Worm (Caenorhabditis elegans) whole organism, young adult: ENCODE results near the gene nac-2.
A peak's percentile ranks its signal among the peaks of the same experiment; 100 is the strongest.

ENCODE experiments used
- B0035.1 ChIP-seq: sonication (generic microtip); optimal IDR thresholded peaks from 2 replicates; lab custom pipeline; 2016; ENCODE audit warnings: missing genetic modification characterization, mild to moderate bottlenecking, missing compliant biosample characterization, missing genotype, missing genetic modification reagents
- C06A6.2 ChIP-seq: fragments of 200-800 bp; sonication (Bioruptor generic); conservative IDR thresholded peaks from 2 replicates; pipeline ENCODE4 v1.3.6; 2022; ENCODE audit warnings: missing genetic modification characterization, missing compliant biosample characterization
- F10E7.11 ChIP-seq: sonication (generic microtip); optimal IDR thresholded peaks from 2 replicates; lab custom pipeline; 2017; ENCODE audit warnings: mild to moderate bottlenecking, missing genetic modification characterization, moderate library complexity, missing compliant biosample characterization
- F52B5.7 ChIP-seq: sonication (generic microtip); optimal IDR thresholded peaks from 2 replicates; lab custom pipeline; 2016; ENCODE audit warnings: mild to moderate bottlenecking, missing genetic modification characterization, missing compliant biosample characterization
- K12H6.12 ChIP-seq: fragments of 200-800 bp; sonication (Bioruptor generic); optimal IDR thresholded peaks from 2 replicates; lab custom pipeline; 2018; ENCODE audit warnings: mild to moderate bottlenecking, missing genetic modification characterization, missing compliant biosample characterization
- Y56A3A.18 ChIP-seq: fragments of 200-800 bp; sonication (Bioruptor generic); IDR thresholded peaks from 2 replicates; pipeline ENCODE4 v1.3.6; 2022; ENCODE audit warnings: missing genetic modification reagents, missing genetic modification characterization, missing compliant biosample characterization
- Y67H2A.10 ChIP-seq: fragments of 200-800 bp; sonication (Bioruptor generic); conservative IDR thresholded peaks from 2 replicates; pipeline ENCODE4 v1.3.6; 2022; ENCODE audit warnings: missing genetic modification reagents, missing genetic modification characterization, missing compliant biosample characterization
- Y79H2A.3 ChIP-seq: fragments of 200-800 bp; sonication (Bioruptor generic); conservative IDR thresholded peaks from 2 replicates; pipeline ENCODE4 v1.3.6; 2022; ENCODE audit warnings: missing genetic modification reagents, missing genetic modification characterization, missing compliant biosample characterization
- Y95B8A.8 ChIP-seq: fragments of 200-800 bp; sonication (Bioruptor generic); IDR thresholded peaks from 2 replicates; pipeline ENCODE4 v1.3.6; 2022; ENCODE audit warnings: missing genetic modification reagents, missing genetic modification characterization, missing compliant biosample characterization
- ama-1 ChIP-seq, 3 experiments: fragments of 150-350 bp in 1 of 3; sonication (generic microtip) in 2 of 3; optimal IDR thresholded peaks; 2 replicates each; lab custom pipeline; 2014 to 2018; ENCODE audit warnings: missing biosample characterization in 2 of 3, missing genetic modification characterization in 2 of 3, missing genetic modification reagents in 2 of 3
- aptf-3 ChIP-seq: fragments of 200-800 bp; sonication (Bioruptor generic); IDR thresholded peaks from 2 replicates; pipeline ENCODE4 v1.3.6; 2022; ENCODE audit warnings: missing genetic modification characterization, missing compliant biosample characterization
- attf-5 ChIP-seq: fragments of 200-800 bp; sonication (Bioruptor generic); optimal IDR thresholded peaks from 2 replicates; lab custom pipeline; 2018; ENCODE audit warnings: mild to moderate bottlenecking, missing genetic modification characterization, missing compliant biosample characterization
- cebp-2 ChIP-seq: fragments of 200-800 bp; sonication (Bioruptor generic); IDR thresholded peaks from 2 replicates; pipeline ENCODE4 v1.3.6; 2022; ENCODE audit warnings: missing genetic modification characterization, missing compliant biosample characterization
- ceh-100 ChIP-seq: fragments of 200-800 bp; sonication (Bioruptor generic); IDR thresholded peaks from 2 replicates; pipeline ENCODE4 v1.3.6; 2022; ENCODE audit warnings: missing genetic modification reagents, missing genetic modification characterization, missing compliant biosample characterization
- ceh-40 ChIP-seq: fragments of 200-800 bp; sonication (Bioruptor generic); IDR thresholded peaks from 2 replicates; pipeline ENCODE4 v1.3.6; 2022; ENCODE audit warnings: missing genetic modification characterization, missing compliant biosample characterization
- ceh-58 ChIP-seq: fragments of 200-800 bp; sonication (Bioruptor generic); IDR thresholded peaks from 2 replicates; pipeline ENCODE4 v1.3.6; 2022; ENCODE audit warnings: missing genetic modification characterization, missing compliant biosample characterization
- ceh-79 ChIP-seq: sonication (generic microtip); optimal IDR thresholded peaks from 2 replicates; lab custom pipeline; 2017; ENCODE audit warnings: mild to moderate bottlenecking, missing genetic modification characterization, missing compliant biosample characterization
- chd-7 ChIP-seq: sonication (generic microtip); optimal IDR thresholded peaks from 2 replicates; lab custom pipeline; 2016; ENCODE audit warnings: mild to moderate bottlenecking, missing genetic modification characterization, moderate library complexity, missing compliant biosample characterization
- dox-1 ChIP-seq: fragments of 200-800 bp; sonication (Bioruptor generic); IDR thresholded peaks from 2 replicates; pipeline ENCODE4 v1.3.6; 2022; ENCODE audit warnings: missing genetic modification reagents, missing genetic modification characterization, missing compliant biosample characterization
- dpff-1 ChIP-seq: sonication (generic microtip); optimal IDR thresholded peaks from 2 replicates; lab custom pipeline; 2017; ENCODE audit warnings: mild to moderate bottlenecking, missing genetic modification characterization, missing compliant biosample characterization
- egl-18 ChIP-seq: fragments of 200-800 bp; sonication (Bioruptor generic); IDR thresholded peaks from 2 replicates; pipeline ENCODE4 v1.3.6; 2022; ENCODE audit warnings: missing genetic modification reagents, missing genetic modification characterization, missing compliant biosample characterization
- egrh-3 ChIP-seq: fragments of 200-800 bp; sonication (Bioruptor generic); IDR thresholded peaks from 2 replicates; pipeline ENCODE4 v1.3.6; 2022; ENCODE audit warnings: missing genetic modification reagents, missing genetic modification characterization, missing compliant biosample characterization
- ets-4 ChIP-seq: fragments of 200-800 bp; sonication (Bioruptor generic); optimal IDR thresholded peaks from 2 replicates; lab custom pipeline; 2018; ENCODE audit warnings: mild to moderate bottlenecking, missing genetic modification characterization, missing compliant biosample characterization
- fkh-3 ChIP-seq: sonication (generic microtip); optimal IDR thresholded peaks from 2 replicates; lab custom pipeline; 2016; ENCODE audit warnings: mild to moderate bottlenecking, missing genetic modification characterization, missing compliant biosample characterization
- hsf-1 ChIP-seq: fragments of 200-800 bp; sonication (Bioruptor generic); IDR thresholded peaks from 2 replicates; pipeline ENCODE4 v1.3.6; 2022; ENCODE audit warnings: missing genetic modification reagents, missing genetic modification characterization, missing compliant biosample characterization
- let-526 ChIP-seq: fragments of 200-800 bp; sonication (Bioruptor generic); IDR thresholded peaks from 2 replicates; pipeline ENCODE4 v1.3.6; 2022; ENCODE audit warnings: missing genetic modification reagents, missing genetic modification characterization, missing compliant biosample characterization
- let-607 ChIP-seq, 2 experiments: fragments of 200-800 bp in 1 of 2; sonication (Bioruptor generic) in 1 of 2; sonication (generic microtip) in 1 of 2; optimal IDR thresholded peaks; 2 replicates each; lab custom pipeline; 2016 to 2018; ENCODE audit warnings: mild to moderate bottlenecking in 2 of 2, missing compliant biosample characterization in 2 of 2, missing genetic modification characterization in 2 of 2, moderate library complexity in 2 of 2, missing genotype in 1 of 2
- lin-26 ChIP-seq: fragments of 200-800 bp; sonication (Bioruptor generic); IDR thresholded peaks from 2 replicates; pipeline ENCODE4 v1.3.6; 2022; ENCODE audit warnings: missing genetic modification reagents, missing genetic modification characterization, missing compliant biosample characterization
- lin-40 ChIP-seq: sonication (generic microtip); optimal IDR thresholded peaks from 2 replicates; lab custom pipeline; 2016; ENCODE audit warnings: missing genetic modification characterization, mild to moderate bottlenecking, missing compliant biosample characterization, missing genotype, missing genetic modification reagents
- lin-54 ChIP-seq: fragments of 200-800 bp; sonication (Bioruptor generic); optimal IDR thresholded peaks from 2 replicates; lab custom pipeline; 2018; ENCODE audit warnings: mild to moderate bottlenecking, missing genetic modification characterization, missing compliant biosample characterization
- madf-6 ChIP-seq: fragments of 200-800 bp; sonication (Bioruptor generic); IDR thresholded peaks from 2 replicates; pipeline ENCODE4 v1.3.6; 2022; ENCODE audit warnings: missing genetic modification reagents, missing genetic modification characterization, missing compliant biosample characterization
- mcd-1 ChIP-seq: fragments of 200-800 bp; sonication (Bioruptor generic); IDR thresholded peaks from 2 replicates; pipeline ENCODE4 v1.3.6; 2022; ENCODE audit warnings: missing genetic modification reagents, missing genetic modification characterization, missing compliant biosample characterization
- mes-4 ChIP-seq: sonication (generic microtip); optimal IDR thresholded peaks from 2 replicates; lab custom pipeline; 2016; ENCODE audit warnings: missing genotype, missing genetic modification characterization, missing compliant biosample characterization
- nfyb-1 ChIP-seq: fragments of 200-800 bp; sonication (Bioruptor generic); IDR thresholded peaks from 2 replicates; pipeline ENCODE4 v1.3.6; 2022; ENCODE audit warnings: missing genetic modification reagents, missing genetic modification characterization, missing compliant biosample characterization
- nhr-120 ChIP-seq: fragments of 200-800 bp; sonication (Bioruptor generic); IDR thresholded peaks from 2 replicates; pipeline ENCODE4 v1.3.6; 2022; ENCODE audit warnings: missing genetic modification characterization, missing compliant biosample characterization
- nhr-80 ChIP-seq: sonication (generic microtip); optimal IDR thresholded peaks from 2 replicates; lab custom pipeline; 2016; ENCODE audit warnings: missing genetic modification characterization, missing compliant biosample characterization
- nhr-90 ChIP-seq: sonication (generic microtip); optimal IDR thresholded peaks from 2 replicates; lab custom pipeline; 2016; ENCODE audit warnings: missing genotype, mild to moderate bottlenecking, missing genetic modification characterization, missing compliant biosample characterization
- rcor-1 ChIP-seq: fragments of 200-800 bp; sonication (Bioruptor generic); IDR thresholded peaks from 2 replicates; pipeline ENCODE4 v1.3.6; 2022; ENCODE audit warnings: missing genetic modification reagents, missing genetic modification characterization, missing compliant biosample characterization
- repo-1 ChIP-seq: sonication (generic microtip); optimal IDR thresholded peaks from 2 replicates; lab custom pipeline; 2017; ENCODE audit warnings: mild to moderate bottlenecking, missing genetic modification characterization, missing compliant biosample characterization
- tbp1 ChIP-seq: fragments of 200-800 bp; sonication (Bioruptor generic); optimal IDR thresholded peaks from 2 replicates; lab custom pipeline; 2018; ENCODE audit warnings: mild to moderate bottlenecking, missing genetic modification characterization, missing compliant biosample characterization
- tlf-1 ChIP-seq: fragments of 200-800 bp; sonication (Bioruptor generic); optimal IDR thresholded peaks from 2 replicates; lab custom pipeline; 2018; ENCODE audit warnings: mild to moderate bottlenecking, missing genetic modification characterization, missing compliant biosample characterization
- zfh-2 ChIP-seq: fragments of 200-800 bp; sonication (Bioruptor generic); conservative IDR thresholded peaks from 2 replicates; pipeline ENCODE4 v1.3.6; 2022; ENCODE audit warnings: missing genetic modification reagents, missing genetic modification characterization, missing compliant biosample characterization
- ztf-25 ChIP-seq: fragments of 200-800 bp; sonication (Bioruptor generic); IDR thresholded peaks from 2 replicates; pipeline ENCODE4 v1.3.6; 2022; ENCODE audit warnings: missing genetic modification reagents, missing genetic modification characterization, missing compliant biosample characterization
- ztf-3 ChIP-seq: fragments of 200-800 bp; sonication (Bioruptor generic); optimal IDR thresholded peaks from 2 replicates; lab custom pipeline; 2018; ENCODE audit warnings: mild to moderate bottlenecking, missing genetic modification characterization, missing compliant biosample characterization

The nac-2 gene

DNA sequence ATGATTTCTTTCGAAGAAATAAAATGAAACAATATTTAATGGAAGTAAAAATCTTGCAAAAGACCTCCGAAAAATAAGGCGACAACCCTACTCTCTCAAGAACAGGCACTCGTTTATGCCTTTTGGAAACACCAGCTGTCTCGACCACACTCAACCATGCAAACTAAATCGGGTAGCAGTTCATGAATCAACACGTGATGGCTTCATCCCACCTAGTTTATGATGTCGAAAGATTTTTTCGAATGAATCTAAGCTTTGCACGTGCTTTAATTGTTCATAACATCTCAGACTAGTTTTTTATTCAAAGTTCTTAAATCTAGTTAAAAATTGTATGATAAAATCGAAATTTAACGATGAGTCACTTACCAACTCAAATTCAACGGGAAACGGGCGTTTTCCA lies 10.2 kb upstream of the nac-2 start:
- peak; percentile 87 for TF ChIP-seq ama-1 (optimal IDR thresholded peaks at IDR 0.05; lab: Kevin White, UChicago)
- no peak for TF ChIP-seq ama-1 (GFP tag; optimal IDR thresholded peaks at IDR 0.05; lab: Kevin White, UChicago)
- TF ChIP-seq tbp1 (GFP tag; lab: Kevin White, UChicago), result peak; percentile 11
- TF ChIP-seq fkh-3 (tag; lab: Kevin White, UChicago), result no peak
- TF ChIP-seq rcor-1, result no peak
- TF ChIP-seq lin-26 (GFP tag; lab: Robert Waterston, UW), result peak; percentile 19; the same call in 1 of the 2 replicates

DNA sequence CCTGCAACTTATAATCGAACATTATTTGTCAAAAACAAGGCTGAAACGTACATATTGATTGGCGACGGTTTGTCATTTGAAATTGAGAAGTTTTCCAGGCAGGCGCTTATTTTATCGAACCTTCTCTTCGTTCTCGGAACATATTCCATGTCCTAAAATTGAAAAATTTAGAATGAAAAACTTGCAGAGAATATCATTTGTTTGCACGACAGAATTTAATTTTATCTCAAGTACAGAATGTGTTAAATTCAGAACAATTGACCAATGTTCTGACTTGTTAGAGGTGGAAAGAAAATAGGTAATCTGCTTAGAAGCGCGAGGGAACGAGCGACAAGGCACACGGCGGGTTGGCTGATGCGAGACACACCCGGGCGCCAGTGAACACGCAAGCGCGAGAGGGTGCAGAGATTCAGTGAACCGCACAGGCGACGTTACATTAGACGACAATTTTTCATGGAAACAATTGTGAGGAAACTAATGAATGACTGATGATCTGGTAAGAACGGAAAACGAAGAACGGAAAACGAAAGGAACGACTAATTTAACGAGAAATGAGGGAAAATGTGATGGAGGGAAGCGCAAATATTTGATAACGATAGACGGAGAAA lies 9.4 kb upstream of the nac-2 start:
- TF ChIP-seq hsf-1 (GFP tag; lab: Robert Waterston, UW), result peak; percentile 47
- TF ChIP-seq ztf-3 (GFP tag; lab: Kevin White, UChicago), result peak; percentile 60
- peak; percentile 38 for TF ChIP-seq ceh-79 (tag; lab: Kevin White, UChicago)
- TF ChIP-seq ceh-58, result no peak
- TF ChIP-seq madf-6 (GFP tag; lab: Robert Waterston, UW), result 0 out of 2 replicates have a peak, but pooled peaks have one; percentile 11
- peak; percentile 45 for TF ChIP-seq nhr-90 (tag; lab: Kevin White, UChicago)
- peak; percentile 68 for TF ChIP-seq mcd-1 (GFP tag; lab: Robert Waterston, UW)
- no peak for TF ChIP-seq Y79H2A.3 (GFP tag; lab: Robert Waterston, UW)
- 0 out of 2 replicates have a peak, but pooled peaks have one; percentile 53 for TF ChIP-seq lin-26 (GFP tag; lab: Robert Waterston, UW)
- peak; percentile 24 for TF ChIP-seq F10E7.11 (tag; lab: Kevin White, UChicago)
- TF ChIP-seq repo-1 (tag; lab: Kevin White, UChicago), result no peak
- TF ChIP-seq egl-18, result 0 out of 2 replicates have a peak, but pooled peaks have one; percentile 21
- no peak for TF ChIP-seq dpff-1 (tag; lab: Kevin White, UChicago)
- TF ChIP-seq C06A6.2, result 0 out of 2 replicates have a peak, but pooled peaks have one; percentile 10
- no peak for TF ChIP-seq tlf-1 (GFP tag; lab: Kevin White, UChicago)
- TF ChIP-seq attf-5 (GFP tag; lab: Kevin White, UChicago), result peak; percentile 68
- peak; percentile 59 for TF ChIP-seq ceh-100 (GFP tag; lab: Robert Waterston, UW)
- TF ChIP-seq nfyb-1 (GFP tag; lab: Robert Waterston, UW), result peak; percentile 81
- peak; percentile 49 for TF ChIP-seq lin-54 (GFP tag; lab: Kevin White, UChicago)
- TF ChIP-seq dox-1 (GFP tag; lab: Robert Waterston, UW), result peak; percentile 80
- peak; percentile 78; the same call in 1 of the 2 replicates for TF ChIP-seq Y56A3A.18 (GFP tag; lab: Robert Waterston, UW)
- TF ChIP-seq ama-1 (optimal IDR thresholded peaks at IDR 0.05; lab: Kevin White, UChicago), result peak; percentile 80
- TF ChIP-seq ama-1 (GFP tag; optimal IDR thresholded peaks at IDR 0.05; lab: Kevin White, UChicago), result no peak
- 0 out of 2 replicates have a peak, but pooled peaks have one; percentile 19 for TF ChIP-seq egrh-3 (GFP tag; lab: Robert Waterston, UW)
- TF ChIP-seq nhr-120, result no peak
- peak; percentile 17 for TF ChIP-seq lin-40 (tag; lab: Kevin White, UChicago)
- TF ChIP-seq let-526, result peak; percentile 85
- peak; percentile 15 for TF ChIP-seq F52B5.7 (tag; lab: Kevin White, UChicago)
- TF ChIP-seq ets-4, result peak; percentile 71
- TF ChIP-seq mes-4 (tag; lab: Kevin White, UChicago), result no peak
- no peak for TF ChIP-seq Y67H2A.10 (GFP tag; lab: Robert Waterston, UW)
- peak; percentile 76 for TF ChIP-seq chd-7 (tag; lab: Kevin White, UChicago)
- peak; percentile 97 for TF ChIP-seq zfh-2 (GFP tag; lab: Robert Waterston, UW)
- peak; percentile 49 for TF ChIP-seq nhr-80
- TF ChIP-seq let-607 (tag; optimal IDR thresholded peaks at IDR 0.05; lab: Kevin White, UChicago), result peak; percentile 25 to 44
- 0 out of 2 replicates have a peak, but pooled peaks have one; percentile 86 for TF ChIP-seq aptf-3
- no peak for TF ChIP-seq ztf-25
- peak; percentile 21; the same call in 1 of the 2 replicates for TF ChIP-seq Y95B8A.8 (GFP tag; lab: Robert Waterston, UW)
- peak; percentile 50 for TF ChIP-seq B0035.1 (tag; lab: Kevin White, UChicago)
- TF ChIP-seq K12H6.12 (tag; lab: Kevin White, UChicago), result peak; percentile 29
- TF ChIP-seq cebp-2, result peak; percentile 68; the same call in 1 of the 2 replicates
- peak; percentile 72; the same call in 1 of the 2 replicates for TF ChIP-seq ceh-40
